Fruit fly (Drosophila melanogaster): Measurements from ENCODE around the gene IntS2.

- TF ChIP-seq ss (GFP tag; optimal IDR thresholded peaks at IDR 0.05) (no peak), CG6808 (GFP tag; optimal IDR thresholded peaks at IDR 0.05) (no peak), salr (GFP tag; optimal IDR thresholded peaks at IDR 0.05) (no peak), CG3919 (GFP tag; optimal IDR thresholded peaks at IDR 0.05) (no peak)
These were observed 26.9 kb upstream of the IntS2 start for dm6 chrX:17683506-17683858.

Data from whole organism, prepupa.